Worm (Caenorhabditis elegans) whole organism, midembryonic: ENCODE data around the gene chup-1.

Source experiments
- T22C8.4 ChIP-seq: fragments of 200-800 bp; sonication (Bioruptor generic); IDR thresholded peaks from 2 replicates; pipeline ENCODE4 v1.3.6; 2022; ENCODE audit warnings: missing genetic modification characterization, missing compliant biosample characterization
- cog-1 ChIP-seq: sonication (generic microtip); optimal IDR thresholded peaks from 2 replicates; lab custom pipeline; 2016; ENCODE audit warnings: missing genetic modification characterization, missing compliant biosample characterization
- flt-1 ChIP-seq: fragments of 200-800 bp; sonication (Bioruptor generic); IDR thresholded peaks from 2 replicates; pipeline ENCODE4 v1.3.6; 2022; ENCODE audit warnings: missing genetic modification characterization, missing compliant biosample characterization
- klf-2 ChIP-seq: fragments of 200-800 bp; sonication (Bioruptor generic); conservative IDR thresholded peaks from 2 replicates; pipeline ENCODE4 v1.3.6; 2022; ENCODE audit warnings: missing genetic modification reagents, missing genetic modification characterization, missing compliant biosample characterization
- med-1 ChIP-seq: sonication (generic microtip); optimal IDR thresholded peaks from 2 replicates; lab custom pipeline; 2017; ENCODE audit warnings: missing genetic modification characterization, mild to moderate bottlenecking, missing compliant biosample characterization, antibody characterized with exemption, missing genetic modification reagents; ENCODE audit not compliant: insufficient read depth
- ref-1 ChIP-seq: fragments of 200-800 bp; sonication (Bioruptor generic); conservative IDR thresholded peaks from 2 replicates; pipeline ENCODE4 v1.3.6; 2022; ENCODE audit warnings: missing genetic modification reagents, missing genetic modification characterization, missing compliant biosample characterization
- tab-1 ChIP-seq: fragments of 200-800 bp; sonication (Bioruptor generic); IDR thresholded peaks from 2 replicates; pipeline ENCODE4 v1.3.6; 2022; ENCODE audit warnings: missing genetic modification characterization, missing compliant biosample characterization
- ztf-23 ChIP-seq: fragments of 200-800 bp; sonication (Bioruptor generic); IDR thresholded peaks from 2 replicates; pipeline ENCODE4 v1.3.6; 2022; ENCODE audit warnings: missing genetic modification reagents, missing genetic modification characterization, missing compliant biosample characterization
- ztf-29 ChIP-seq: fragments of 200-800 bp; sonication (Bioruptor generic); IDR thresholded peaks from 2 replicates; pipeline ENCODE4 v1.3.6; 2022; ENCODE audit warnings: missing genetic modification reagents, missing genetic modification characterization, missing compliant biosample characterization

Gene chup-1

DNA sequence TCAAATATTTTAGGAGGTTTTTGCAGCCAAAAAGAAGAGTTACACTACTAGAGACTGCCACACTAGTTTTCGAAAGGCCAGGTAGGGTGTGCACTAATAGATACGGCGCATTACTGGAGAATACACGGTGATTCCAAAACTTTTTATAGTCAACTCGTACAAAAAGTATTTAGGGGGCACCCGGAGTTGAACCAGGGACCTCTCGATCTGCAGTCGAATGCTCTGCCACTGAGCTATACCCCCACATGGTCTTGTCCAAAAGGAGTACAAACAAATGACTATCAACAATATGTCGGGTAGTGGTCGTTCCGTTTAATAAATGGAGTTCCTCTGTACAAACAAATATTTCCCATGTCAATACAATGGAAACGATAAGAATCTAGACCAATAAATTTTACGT is 26.0 kb downstream of the chup-1 start:
- peak; percentile 48; the same call in 1 of the 2 replicates for TF ChIP-seq ref-1 (GFP tag; lab: Robert Waterston, UW)
- peak; percentile 65; the same call in 1 of the 2 replicates for TF ChIP-seq klf-2 (GFP tag; lab: Robert Waterston, UW)
- TF ChIP-seq flt-1 (GFP tag; lab: Robert Waterston, UW): peak; percentile 89
- TF ChIP-seq cog-1 (tag; lab: Kevin White, UChicago): no peak
- peak; percentile 80 for TF ChIP-seq tab-1 (GFP tag; lab: Robert Waterston, UW)
- no peak for TF ChIP-seq ztf-29 (GFP tag; lab: Robert Waterston, UW)
- TF ChIP-seq med-1 (GFP tag; lab: Kevin White, UChicago): no peak
- peak; percentile 69; the same call in 1 of the 2 replicates for TF ChIP-seq ztf-23 (GFP tag; lab: Robert Waterston, UW)
- peak; percentile 51 for TF ChIP-seq T22C8.4 (GFP tag; lab: Robert Waterston, UW)

DNA sequence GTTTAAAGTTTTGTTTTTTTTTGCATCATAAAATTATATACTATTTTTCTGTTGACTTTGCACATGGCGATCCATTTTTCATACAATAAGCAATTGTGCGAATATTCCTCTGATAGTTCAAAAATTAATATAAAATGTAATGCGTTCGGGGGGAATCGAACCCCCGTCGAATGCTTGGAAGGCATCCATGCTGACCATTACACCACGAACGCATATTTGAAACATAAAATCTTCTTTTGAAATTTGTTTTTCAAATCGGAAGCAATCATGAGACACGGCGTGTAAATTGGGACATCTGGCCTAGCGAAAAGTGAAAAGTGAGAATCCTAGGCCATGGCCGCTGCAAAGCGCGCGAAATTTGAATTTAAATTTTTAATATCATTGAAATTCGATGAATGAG is 26.5 kb downstream of the chup-1 start:
- TF ChIP-seq T22C8.4 (GFP tag; lab: Robert Waterston, UW): peak; percentile 8; the same call in 1 of the 2 replicates

DNA sequence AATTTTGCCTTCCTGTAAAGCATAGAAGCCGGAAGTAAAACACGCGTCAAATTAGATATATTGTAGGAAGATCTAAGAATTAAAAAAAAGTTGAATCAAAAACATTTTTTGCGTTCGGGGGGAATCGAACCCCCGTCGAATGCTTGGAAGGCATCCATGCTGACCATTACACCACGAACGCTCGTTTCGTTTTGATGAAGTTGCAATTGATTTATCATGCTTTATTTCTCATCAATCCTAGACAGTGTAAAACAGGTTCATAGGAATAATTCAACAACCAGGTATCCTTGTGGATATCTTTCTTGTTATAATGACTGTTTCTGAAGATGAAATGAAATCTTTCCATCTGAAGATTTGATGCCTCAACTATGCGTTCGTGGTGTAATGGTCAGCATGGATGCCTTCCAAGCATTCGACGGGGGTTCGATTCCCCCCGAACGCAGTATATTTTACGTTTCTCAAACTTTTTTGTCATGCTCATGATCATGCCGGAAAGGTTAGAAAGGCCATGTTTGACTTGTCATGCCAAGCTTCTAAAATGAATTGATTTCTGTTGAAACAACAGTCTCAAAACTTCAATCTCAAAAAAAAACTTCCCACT is 28.0 kb downstream of the chup-1 start:
- TF ChIP-seq ref-1 (GFP tag; lab: Robert Waterston, UW) (no peak), tab-1 (GFP tag; lab: Robert Waterston, UW) (no peak), ztf-29 (GFP tag; lab: Robert Waterston, UW) (no peak), med-1 (GFP tag; lab: Kevin White, UChicago) (no peak), klf-2 (GFP tag; lab: Robert Waterston, UW) (no peak), ztf-23 (GFP tag; lab: Robert Waterston, UW) (no peak), cog-1 (tag; lab: Kevin White, UChicago) (no peak), flt-1 (GFP tag; lab: Robert Waterston, UW) (no peak), T22C8.4 (GFP tag; lab: Robert Waterston, UW) (no peak)

DNA sequence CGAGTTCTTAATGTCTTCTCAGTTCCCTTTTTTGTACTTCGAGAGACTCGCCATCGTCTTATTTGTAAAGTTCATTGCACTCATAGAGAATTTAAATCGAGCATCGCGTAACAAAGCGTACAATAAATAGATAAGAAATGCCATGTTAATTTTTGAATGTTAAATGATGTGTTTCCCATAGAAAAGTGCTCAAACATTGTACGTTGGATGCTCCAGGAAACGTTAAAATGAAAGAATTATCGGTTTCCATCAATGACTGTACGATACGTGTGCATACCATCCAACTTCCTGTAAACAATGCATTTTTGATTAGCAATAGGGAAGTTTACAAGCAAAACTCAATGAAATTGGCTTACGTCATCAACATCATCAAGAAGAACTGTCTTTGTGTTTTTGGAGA is 28.7 kb downstream of the chup-1 start:
- no peak for TF ChIP-seq cog-1 (tag; lab: Kevin White, UChicago)
- no peak for TF ChIP-seq klf-2 (GFP tag; lab: Robert Waterston, UW)
- no peak for TF ChIP-seq ztf-23 (GFP tag; lab: Robert Waterston, UW)
- TF ChIP-seq ztf-29 (GFP tag; lab: Robert Waterston, UW): no peak
- TF ChIP-seq ref-1 (GFP tag; lab: Robert Waterston, UW): no peak
- no peak for TF ChIP-seq flt-1 (GFP tag; lab: Robert Waterston, UW)
- TF ChIP-seq tab-1 (GFP tag; lab: Robert Waterston, UW): no peak
- TF ChIP-seq T22C8.4 (GFP tag; lab: Robert Waterston, UW): no peak
- no peak for TF ChIP-seq med-1 (GFP tag; lab: Kevin White, UChicago)

DNA sequence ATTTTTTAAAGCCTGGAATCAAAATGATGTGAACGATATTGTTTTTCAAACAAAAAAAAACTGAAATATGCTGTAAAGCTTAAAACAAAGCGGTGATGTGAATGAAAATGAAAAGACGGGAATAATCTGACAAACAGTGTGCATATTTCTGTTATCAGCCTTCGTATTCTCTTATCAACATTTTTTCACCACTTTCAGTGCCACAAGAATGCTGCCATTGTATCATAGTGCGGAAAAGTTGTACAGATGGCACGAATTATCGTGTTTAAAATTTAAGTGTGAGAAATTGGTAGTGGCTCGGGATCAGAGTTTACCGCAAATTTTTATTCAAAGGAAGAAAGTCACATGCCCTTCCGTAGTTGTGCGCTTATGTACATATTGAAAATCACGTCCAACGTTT is 32.5 kb downstream of the chup-1 start, which contains the start of gene ifd-1:
TSS of gene ifd-1 (minus strand) at position 12 of the 400 bp plus-strand sequence.
- TF ChIP-seq ref-1 (GFP tag; lab: Robert Waterston, UW) (no peak), med-1 (GFP tag; lab: Kevin White, UChicago) (no peak), klf-2 (GFP tag; lab: Robert Waterston, UW) (no peak), tab-1 (GFP tag; lab: Robert Waterston, UW) (no peak), cog-1 (tag; lab: Kevin White, UChicago) (no peak), ztf-29 (GFP tag; lab: Robert Waterston, UW) (no peak)

DNA sequence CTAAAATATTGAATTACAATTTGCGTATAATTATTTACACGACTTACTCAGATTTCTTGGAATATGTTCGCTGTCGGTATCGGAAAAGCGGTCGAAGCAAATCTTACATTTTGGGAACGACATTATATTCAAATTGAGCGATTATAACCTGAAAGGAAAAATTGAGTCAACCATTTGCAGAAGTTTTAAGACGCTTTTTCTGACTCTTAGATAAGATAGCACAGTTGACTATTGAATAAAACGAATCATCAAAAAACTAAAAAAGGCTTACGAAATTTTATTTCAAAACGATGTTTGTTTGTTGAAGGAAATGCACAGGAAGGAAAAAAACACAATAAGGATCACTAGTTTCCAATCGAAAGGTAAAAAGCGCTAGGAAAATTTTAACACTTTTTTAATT is 36.4 kb downstream of the chup-1 start, which contains the start of gene rcs-1:
TSS of gene rcs-1 (minus strand) at position 176 of the 400 bp plus-strand sequence.
- no peak for TF ChIP-seq tab-1 (GFP tag; lab: Robert Waterston, UW)
- no peak for TF ChIP-seq ref-1 (GFP tag; lab: Robert Waterston, UW)
- no peak for TF ChIP-seq cog-1 (tag; lab: Kevin White, UChicago)
- no peak for TF ChIP-seq T22C8.4 (GFP tag; lab: Robert Waterston, UW)
- TF ChIP-seq med-1 (GFP tag; lab: Kevin White, UChicago): no peak
- TF ChIP-seq ztf-29 (GFP tag; lab: Robert Waterston, UW): no peak
- TF ChIP-seq ztf-23 (GFP tag; lab: Robert Waterston, UW): no peak
- TF ChIP-seq klf-2 (GFP tag; lab: Robert Waterston, UW): no peak
- no peak for TF ChIP-seq flt-1 (GFP tag; lab: Robert Waterston, UW)

DNA sequence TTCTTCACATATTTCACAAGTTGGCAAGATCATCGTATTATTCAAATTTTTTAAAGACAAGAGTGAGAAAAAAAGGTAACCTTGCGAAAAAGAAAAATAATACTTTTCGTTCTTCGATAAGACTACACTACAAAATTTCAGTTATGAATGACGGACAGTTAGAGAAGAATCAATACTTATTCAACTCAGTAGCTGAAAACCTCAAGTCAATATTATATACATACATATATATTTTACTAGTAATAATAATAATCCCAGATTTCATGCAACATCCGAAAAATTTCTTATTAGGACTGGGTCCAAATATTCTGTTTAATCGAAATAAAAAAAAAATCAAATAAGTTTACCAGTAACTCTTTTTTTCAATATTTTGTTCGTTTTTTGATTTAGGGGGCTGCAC is 39.2 kb downstream of the chup-1 start, which contains the start of gene C28G1.6:
TSS of gene C28G1.6 (minus strand) at position 101 of the 400 bp plus-strand sequence.
- TF ChIP-seq flt-1 (GFP tag; lab: Robert Waterston, UW) (no peak), med-1 (GFP tag; lab: Kevin White, UChicago) (no peak), ztf-23 (GFP tag; lab: Robert Waterston, UW) (no peak), ztf-29 (GFP tag; lab: Robert Waterston, UW) (no peak), ref-1 (GFP tag; lab: Robert Waterston, UW) (no peak), T22C8.4 (GFP tag; lab: Robert Waterston, UW) (no peak), cog-1 (tag; lab: Kevin White, UChicago) (no peak), tab-1 (GFP tag; lab: Robert Waterston, UW) (no peak), klf-2 (GFP tag; lab: Robert Waterston, UW) (no peak)

DNA sequence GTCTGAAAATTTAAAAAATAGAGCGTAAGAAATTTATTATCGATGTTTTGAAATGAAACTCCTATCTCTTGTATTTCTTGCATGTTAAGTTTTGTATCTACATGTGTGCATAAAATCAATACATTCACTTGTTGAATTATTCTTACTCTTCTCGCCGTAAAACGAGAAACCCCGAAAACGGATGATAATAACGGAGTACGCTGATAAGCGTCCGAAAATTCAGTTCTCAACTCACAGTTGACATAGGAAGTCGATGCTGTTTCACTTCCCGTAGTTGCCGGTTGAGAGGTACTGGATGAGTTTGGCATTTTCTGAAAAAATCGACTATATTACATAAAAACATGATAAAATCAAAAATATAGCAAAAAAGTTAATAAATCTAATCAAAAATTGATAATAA is 43.4 kb downstream of the chup-1 start, which contains the start of gene sec-15:
TSS of gene sec-15 (minus strand) at position 311 of the 400 bp plus-strand sequence.
- TF ChIP-seq ztf-29 (GFP tag; lab: Robert Waterston, UW) (no peak), flt-1 (GFP tag; lab: Robert Waterston, UW) (no peak), T22C8.4 (GFP tag; lab: Robert Waterston, UW) (no peak)

DNA sequence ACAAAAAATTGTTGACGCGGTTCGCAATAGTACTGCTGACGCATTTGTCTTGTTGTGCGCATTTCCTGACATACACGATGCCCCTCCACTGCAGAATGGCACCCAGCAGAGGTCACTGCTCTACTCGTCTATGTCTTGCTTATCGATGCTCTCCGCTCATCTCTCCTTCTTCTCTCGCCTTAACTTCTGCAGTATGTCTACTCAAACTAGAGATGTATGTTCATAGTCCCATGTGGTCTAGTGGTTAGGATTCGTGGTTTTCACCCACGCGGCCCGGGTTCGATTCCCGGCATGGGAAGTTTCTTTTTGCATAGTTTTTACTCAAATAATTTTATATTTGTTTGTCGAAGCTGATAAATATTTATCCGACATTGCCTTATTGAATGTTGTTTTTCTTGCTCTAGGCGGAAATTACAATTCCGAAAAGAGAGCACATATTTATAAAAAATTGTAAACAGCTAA is 44.0 kb downstream of the chup-1 start, which contains the start of gene C28G1.2:
TSS of gene C28G1.2 (plus strand) at position 130 of the 462 bp plus-strand sequence.
- TF ChIP-seq T22C8.4 (GFP tag; lab: Robert Waterston, UW) (peak; percentile 97), ztf-23 (GFP tag; lab: Robert Waterston, UW) (peak; percentile 98), ztf-29 (GFP tag; lab: Robert Waterston, UW) (peak; percentile 97), cog-1 (tag; lab: Kevin White, UChicago) (peak; percentile 93), med-1 (GFP tag; lab: Kevin White, UChicago) (peak; percentile 86), klf-2 (GFP tag; lab: Robert Waterston, UW) (peak; percentile 95), tab-1 (GFP tag; lab: Robert Waterston, UW) (peak; percentile 98), flt-1 (GFP tag; lab: Robert Waterston, UW) (peak; percentile 99), ref-1 (GFP tag; lab: Robert Waterston, UW) (peak; percentile 96)
